Worm (Caenorhabditis elegans) whole organism, L2 larva: ENCODE results near the gene C51E3.9.

ENCODE experiments used
- ZK546.5 ChIP-seq: sonication (generic microtip); optimal IDR thresholded peaks from 2 replicates; lab custom pipeline; 2017; ENCODE audit warnings: missing biosample characterization, missing genetic modification characterization
- ceh-16 ChIP-seq: fragments of 150-350 bp; optimal IDR thresholded peaks from 2 replicates; lab custom pipeline; 2014; ENCODE audit warnings: missing biosample characterization, missing genetic modification characterization
- egl-27 ChIP-seq: sonication (generic microtip); optimal IDR thresholded peaks from 3 replicates; lab custom pipeline; 2017; ENCODE audit warnings: missing biosample characterization, missing genetic modification reagents, missing genetic modification characterization
- nhr-11 ChIP-seq: fragments of 150-350 bp; optimal IDR thresholded peaks from 2 replicates; lab custom pipeline; 2014; ENCODE audit warnings: missing biosample characterization, missing genetic modification characterization
- nhr-129 ChIP-seq: fragments of 150-350 bp; optimal IDR thresholded peaks from 2 replicates; lab custom pipeline; 2014; ENCODE audit warnings: missing biosample characterization, missing genetic modification characterization
- nhr-77 ChIP-seq: fragments of 150-350 bp; optimal IDR thresholded peaks from 2 replicates; lab custom pipeline; 2014; ENCODE audit warnings: missing biosample characterization, missing genetic modification characterization
- snpc-4 ChIP-seq: fragments of 150-350 bp; optimal IDR thresholded peaks from 2 replicates; lab custom pipeline; 2014; ENCODE audit warnings: missing biosample characterization, missing genetic modification characterization
- zag-1 ChIP-seq: fragments of 150-350 bp; optimal IDR thresholded peaks from 2 replicates; lab custom pipeline; 2014; ENCODE audit warnings: missing biosample characterization, missing genetic modification characterization

DNA sequence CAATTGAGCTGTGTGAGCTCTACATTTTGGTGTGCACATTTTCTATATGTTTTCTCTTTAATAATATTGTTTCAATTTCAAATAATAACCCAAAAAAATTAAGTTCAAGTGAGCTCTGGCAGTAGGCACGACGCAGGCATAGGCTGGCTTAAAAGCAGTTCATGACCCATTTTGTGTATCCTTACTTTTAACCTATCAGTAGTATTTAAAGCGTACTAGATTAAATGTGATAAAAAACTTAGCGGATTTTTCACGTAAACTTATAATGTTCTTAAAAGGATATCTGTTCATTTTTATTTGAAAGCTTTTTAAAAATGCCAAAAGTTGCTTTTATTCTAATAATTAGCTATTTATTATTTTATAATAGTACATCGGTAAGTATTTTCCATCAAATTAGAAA lies 22.4 kb upstream of the C51E3.9 start, which contains the start of gene C08B6.6:
- TF ChIP-seq zag-1 (tag; lab: Kevin White, UChicago) (no peak), snpc-4 (no peak), egl-27 (tag; lab: Kevin White, UChicago) (no peak), nhr-11 (tag; lab: Kevin White, UChicago) (no peak), nhr-77 (no peak), ceh-16 (tag; lab: Kevin White, UChicago) (no peak), nhr-129 (tag; lab: Kevin White, UChicago) (no peak), ZK546.5 (tag; lab: Kevin White, UChicago) (no peak)
